Worm (Caenorhabditis elegans) whole organism, L3 larva: ENCODE measurements around the gene ins-17.
A peak's percentile ranks its signal among the peaks of the same experiment; 100 is the strongest.

ENCODE experiments used
- R02D3.7 ChIP-seq: fragments of 150-350 bp; optimal IDR thresholded peaks from 2 replicates; lab custom pipeline; 2014; ENCODE audit warnings: missing biosample characterization, missing genetic modification characterization
- ZK546.5 ChIP-seq: sonication (generic microtip); optimal IDR thresholded peaks from 2 replicates; lab custom pipeline; 2017; ENCODE audit warnings: missing biosample characterization, missing genetic modification characterization
- ama-1 ChIP-seq: fragments of 150-350 bp; optimal IDR thresholded peaks from 2 replicates; lab custom pipeline; 2018
- ceh-16 ChIP-seq: sonication (generic microtip); optimal IDR thresholded peaks from 2 replicates; lab custom pipeline; 2017; ENCODE audit warnings: missing biosample characterization, missing genetic modification characterization
- daf-12 ChIP-seq: fragments of 150-350 bp; optimal IDR thresholded peaks from 2 replicates; lab custom pipeline; 2014; ENCODE audit warnings: missing biosample characterization, missing genetic modification reagents, missing genetic modification characterization
- elt-1 ChIP-seq: fragments of 150-350 bp; optimal IDR thresholded peaks from 2 replicates; lab custom pipeline; 2014; ENCODE audit warnings: missing biosample characterization, missing genetic modification characterization
- elt-2 ChIP-seq: sonication (generic microtip); optimal IDR thresholded peaks from 2 replicates; lab custom pipeline; 2016; ENCODE audit warnings: missing genetic modification reagents, mild to moderate bottlenecking, missing genetic modification characterization, missing compliant biosample characterization
- fkh-2 ChIP-seq: fragments of 150-350 bp; optimal IDR thresholded peaks from 2 replicates; lab custom pipeline; 2014; ENCODE audit warnings: missing biosample characterization, missing genetic modification reagents, missing genetic modification characterization
- fos-1 ChIP-seq: fragments of 150-350 bp; optimal IDR thresholded peaks from 2 replicates; lab custom pipeline; 2014; ENCODE audit warnings: missing biosample characterization, missing genetic modification characterization
- jun-1 ChIP-seq: fragments of 150-350 bp; optimal IDR thresholded peaks from 2 replicates; lab custom pipeline; 2014; ENCODE audit warnings: missing biosample characterization, missing genetic modification reagents, missing genetic modification characterization
- lin-39 ChIP-seq: fragments of 150-350 bp; optimal IDR thresholded peaks from 2 replicates; lab custom pipeline; 2018; ENCODE audit warnings: missing biosample characterization, missing genetic modification reagents, missing genetic modification characterization
- mdl-1 ChIP-seq: fragments of 150-350 bp; optimal IDR thresholded peaks from 2 replicates; lab custom pipeline; 2014; ENCODE audit warnings: missing biosample characterization, missing genetic modification characterization
- mml-1 ChIP-seq: fragments of 150-350 bp; sonication (generic microtip); optimal IDR thresholded peaks from 3 replicates; lab custom pipeline; 2014; ENCODE audit warnings: missing biosample characterization, missing genetic modification characterization
- nfya-1 ChIP-seq: sonication (generic microtip); optimal IDR thresholded peaks from 2 replicates; lab custom pipeline; 2017; ENCODE audit warnings: missing genetic modification characterization, mild to moderate bottlenecking, missing compliant biosample characterization, antibody characterized with exemption, moderate library complexity; ENCODE audit not compliant: insufficient read depth
- nhr-11 ChIP-seq: fragments of 150-350 bp; optimal IDR thresholded peaks from 2 replicates; lab custom pipeline; 2014; ENCODE audit warnings: missing biosample characterization, missing genetic modification characterization
- nhr-23 ChIP-seq: fragments of 150-350 bp; optimal IDR thresholded peaks from 2 replicates; lab custom pipeline; 2014; ENCODE audit warnings: missing biosample characterization, missing genetic modification reagents, missing genetic modification characterization
- nhr-237 ChIP-seq: fragments of 150-350 bp; optimal IDR thresholded peaks from 2 replicates; lab custom pipeline; 2014; ENCODE audit warnings: missing biosample characterization, missing genetic modification characterization
- nhr-25 ChIP-seq: sonication (generic microtip); optimal IDR thresholded peaks from 2 replicates; lab custom pipeline; 2017; ENCODE audit warnings: missing biosample characterization, missing genetic modification characterization
- nhr-28 ChIP-seq: fragments of 150-350 bp; optimal IDR thresholded peaks from 2 replicates; lab custom pipeline; 2014; ENCODE audit warnings: missing biosample characterization, missing genetic modification characterization
- nhr-43 ChIP-seq: sonication (generic microtip); optimal IDR thresholded peaks from 2 replicates; lab custom pipeline; 2016; ENCODE audit warnings: mild to moderate bottlenecking, missing genetic modification characterization, missing compliant biosample characterization; ENCODE audit not compliant: poor library complexity, severe bottlenecking
- nhr-67 ChIP-seq: fragments of 150-350 bp; optimal IDR thresholded peaks from 2 replicates; lab custom pipeline; 2014; ENCODE audit warnings: missing biosample characterization, missing genetic modification characterization
- nhr-77 ChIP-seq: fragments of 150-350 bp; optimal IDR thresholded peaks from 2 replicates; lab custom pipeline; 2014; ENCODE audit warnings: missing biosample characterization, missing genetic modification characterization
- pqm-1 ChIP-seq: fragments of 150-350 bp; optimal IDR thresholded peaks from 2 replicates; lab custom pipeline; 2017; ENCODE audit warnings: missing biosample characterization, missing genetic modification characterization, inconsistent platforms
- skn-1 ChIP-seq: fragments of 150-350 bp; optimal IDR thresholded peaks from 2 replicates; lab custom pipeline; 2014; ENCODE audit warnings: missing biosample characterization, missing genetic modification characterization
- snpc-4 ChIP-seq: fragments of 150-350 bp; optimal IDR thresholded peaks from 2 replicates; lab custom pipeline; 2014; ENCODE audit warnings: missing biosample characterization, missing genetic modification characterization
- unc-39 ChIP-seq: sonication (generic microtip); optimal IDR thresholded peaks from 4 replicates; lab custom pipeline; 2017; ENCODE audit warnings: missing biosample characterization, missing genetic modification characterization
- unc-62 ChIP-seq: fragments of 150-350 bp; sonication (generic microtip); optimal IDR thresholded peaks from 4 replicates; lab custom pipeline; 2014; ENCODE audit warnings: missing biosample characterization, missing genetic modification reagents, missing genetic modification characterization
- zag-1 ChIP-seq: fragments of 150-350 bp; optimal IDR thresholded peaks from 2 replicates; lab custom pipeline; 2014; ENCODE audit warnings: missing biosample characterization, missing genetic modification characterization
- ztf-4 ChIP-seq: fragments of 150-350 bp; optimal IDR thresholded peaks from 2 replicates; lab custom pipeline; 2014; ENCODE audit warnings: missing biosample characterization, missing genetic modification characterization

Gene ins-17

DNA sequence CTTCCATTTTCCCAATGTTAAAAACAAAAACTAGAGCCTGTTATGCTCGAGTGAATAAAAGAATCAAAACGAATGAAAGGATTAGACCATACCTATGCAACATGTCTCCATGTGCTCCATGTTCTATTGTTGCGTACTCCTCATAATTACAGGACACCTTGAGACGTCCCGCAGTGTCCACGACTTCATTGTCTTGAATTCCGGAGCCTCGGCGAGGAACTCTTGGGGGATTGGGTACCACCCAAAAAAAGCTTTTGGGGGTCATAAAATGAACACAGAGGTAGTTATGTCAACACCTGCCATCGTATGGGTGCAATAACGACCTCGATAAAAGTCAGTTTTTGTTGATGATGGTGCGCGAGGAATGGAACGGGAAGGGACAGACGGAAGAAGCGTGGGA lies 22.5 kb downstream of the ins-17 start:
- no peak for TF ChIP-seq fos-1
- TF ChIP-seq, all 47 proteins: peak for 0

DNA sequence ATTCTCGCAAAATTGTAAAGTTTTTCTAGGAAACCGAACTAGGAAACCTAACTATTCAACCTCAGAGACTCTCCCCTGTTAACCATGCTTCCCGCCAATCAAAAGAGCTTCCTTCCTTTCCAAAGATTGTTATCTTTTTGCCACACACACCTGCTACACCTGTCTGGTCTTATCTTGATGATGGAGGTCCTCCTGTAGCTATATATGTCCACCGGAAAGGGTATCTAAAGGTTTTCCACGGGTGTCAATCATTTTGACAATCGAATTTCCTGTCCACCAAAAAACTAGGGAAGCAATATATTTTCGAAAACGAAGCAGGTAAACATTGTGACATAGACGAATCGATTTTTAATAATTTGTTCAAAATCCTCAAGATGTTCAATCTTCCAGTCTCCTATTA lies 23.6 kb downstream of the ins-17 start:
- peak; percentile 10 for TF ChIP-seq unc-62 (GFP tag; lab: Kevin White, UChicago)
- TF ChIP-seq elt-1 (tag; lab: Kevin White, UChicago): peak; percentile 76
- peak; percentile 2 for TF ChIP-seq nhr-25 (tag; lab: Kevin White, UChicago)
- no peak for TF ChIP-seq lin-39 (tag; lab: Kevin White, UChicago)
- TF ChIP-seq nhr-43 (tag; lab: Kevin White, UChicago): no peak

DNA sequence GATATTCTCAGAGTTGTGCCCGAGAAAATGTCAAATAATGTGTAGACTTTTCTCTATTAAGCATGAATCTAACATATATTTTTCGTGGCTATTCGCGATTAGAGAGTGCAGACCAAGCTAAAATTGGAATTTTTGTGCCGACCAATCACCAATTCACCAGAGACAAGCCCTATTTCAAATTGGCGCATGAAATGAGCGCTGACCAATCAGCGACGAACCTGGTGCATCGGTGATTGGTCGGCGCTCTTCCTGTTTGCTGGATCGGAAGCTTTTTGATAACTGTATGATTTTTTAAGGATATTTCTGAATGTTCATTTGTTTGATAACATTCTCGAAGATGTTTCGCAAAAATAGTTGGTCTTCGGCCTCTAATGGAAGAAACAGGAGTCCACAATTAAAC lies 24.1 kb downstream of the ins-17 start:
- no peak for TF ChIP-seq unc-39 (tag; lab: Kevin White, UChicago)
- TF ChIP-seq daf-12 (tag; lab: Kevin White, UChicago): no peak
- peak; percentile 76 for TF ChIP-seq nfya-1 (tag; lab: Kevin White, UChicago)
- TF ChIP-seq nhr-237: no peak
- TF ChIP-seq nhr-67: no peak
- no peak for TF ChIP-seq skn-1 (tag; lab: Kevin White, UChicago)

DNA sequence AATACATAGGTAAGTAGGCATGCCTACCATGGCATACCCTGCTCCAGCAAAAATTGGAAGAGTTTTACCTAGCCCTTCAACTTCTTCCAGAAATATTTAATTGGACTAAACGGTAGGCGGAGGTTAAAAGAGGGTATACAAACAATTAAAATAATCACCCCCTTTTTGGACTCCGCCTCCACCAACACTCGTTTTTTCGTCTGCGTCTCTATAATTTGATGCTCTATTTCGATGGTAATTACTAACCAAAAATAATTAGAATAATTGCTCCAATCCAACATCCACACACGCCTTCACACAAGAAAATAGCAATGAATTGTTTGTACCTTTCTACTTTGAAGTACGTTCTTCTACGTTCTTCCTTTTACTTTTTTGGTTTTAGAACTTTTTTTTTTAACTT lies 24.6 kb downstream of the ins-17 start:
- peak; percentile 16 for TF ChIP-seq nhr-23
- TF ChIP-seq ztf-4 (tag; lab: Kevin White, UChicago): no peak
- TF ChIP-seq nfya-1 (tag; lab: Kevin White, UChicago): peak; percentile 7

DNA sequence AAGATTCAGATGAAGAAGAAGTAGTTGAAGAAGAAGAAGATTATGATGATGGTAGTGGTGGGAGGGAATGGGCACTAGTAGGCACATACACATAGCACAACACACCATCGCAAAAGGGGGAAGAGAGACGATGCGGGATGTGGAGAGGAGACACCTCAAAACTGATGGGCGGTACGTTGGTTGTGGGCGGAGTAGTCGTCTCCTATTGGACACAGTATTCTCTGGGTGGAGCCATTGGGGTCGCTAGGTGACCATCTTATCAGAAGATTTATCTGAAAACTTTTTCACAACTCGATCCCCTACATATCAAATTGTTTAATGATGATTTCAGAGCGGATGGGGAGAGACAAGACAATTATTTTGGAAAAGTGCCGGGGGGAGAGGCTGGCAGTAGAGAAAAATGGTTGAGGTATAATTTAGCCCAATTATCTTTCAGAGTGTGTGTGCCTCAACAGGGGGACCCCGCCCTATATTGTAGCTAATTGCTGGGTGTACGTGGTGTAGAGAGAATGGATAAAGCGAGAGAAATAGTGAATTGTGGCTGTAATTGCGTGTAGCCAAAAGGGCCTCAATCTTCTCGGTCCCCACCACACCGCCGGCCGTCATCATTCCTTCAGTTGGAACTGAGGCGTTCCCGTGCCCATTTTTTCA lies 26.5 kb downstream of the ins-17 start:
- TF ChIP-seq elt-2 (tag; lab: Kevin White, UChicago): no peak
- peak; percentile 9 for TF ChIP-seq nhr-23
- peak; percentile 71 for TF ChIP-seq nfya-1 (tag; lab: Kevin White, UChicago)

DNA sequence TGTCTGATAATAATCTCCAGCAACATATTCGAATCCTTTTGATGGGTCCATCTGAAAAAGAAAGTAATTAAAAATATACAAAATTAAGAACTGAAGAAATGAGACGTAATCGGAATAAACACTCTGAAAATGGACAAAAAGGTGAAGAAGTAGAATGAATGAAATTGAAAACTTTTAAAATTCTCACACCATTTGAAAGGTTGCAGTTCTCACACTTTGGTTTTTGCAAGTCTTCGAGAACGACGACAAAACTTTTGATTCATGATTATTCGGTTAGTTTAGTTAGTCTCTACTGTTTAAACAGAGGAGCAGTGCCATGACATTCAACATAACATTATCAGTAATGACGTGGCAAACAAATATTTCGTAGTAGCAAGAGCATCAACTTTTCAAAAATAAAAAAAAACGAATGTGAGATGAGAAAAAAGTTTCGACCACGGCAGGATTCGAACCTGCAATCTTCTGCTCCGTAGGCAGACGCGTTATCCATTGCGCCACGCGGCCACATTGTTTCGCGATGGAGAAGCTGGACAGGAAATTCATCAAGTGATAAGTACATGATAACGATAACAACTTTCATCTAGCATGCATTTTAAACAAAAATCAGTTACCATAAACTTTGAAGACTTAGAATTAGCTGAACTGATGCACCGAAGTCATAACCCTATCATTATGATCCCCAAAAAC lies 27.3 kb downstream of the ins-17 start, which contains the start of gene ceh-43:
Gene ceh-43 (minus strand): TSS at position 51 of the 687 bp plus-strand sequence.
- TF ChIP-seq ceh-16: no peak
- TF ChIP-seq elt-2 (tag; lab: Kevin White, UChicago): peak; percentile 49
- TF ChIP-seq nhr-23: no peak

DNA sequence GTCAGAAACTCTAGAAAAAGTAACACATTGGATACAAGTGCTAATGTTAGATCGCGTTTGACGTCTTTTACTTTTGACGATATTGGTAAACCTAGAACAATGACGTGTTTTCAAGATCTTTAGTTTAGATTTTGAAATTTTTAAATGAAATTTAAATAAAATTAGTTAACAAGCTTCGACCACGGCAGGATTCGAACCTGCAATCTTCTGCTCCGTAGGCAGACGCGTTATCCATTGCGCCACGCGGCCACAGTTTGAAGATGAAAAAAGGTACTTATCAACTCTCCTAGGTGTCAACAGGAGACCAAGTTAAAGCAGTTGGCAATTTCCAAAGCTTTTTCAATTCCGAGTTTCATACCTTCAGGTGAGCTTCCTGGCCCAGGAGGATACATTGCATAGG lies 28.0 kb downstream of the ins-17 start:
- TF ChIP-seq ZK546.5 (tag; lab: Kevin White, UChicago) (no peak), lin-39 (tag; lab: Kevin White, UChicago) (no peak), nhr-25 (tag; lab: Kevin White, UChicago) (no peak), nhr-28 (tag; lab: Kevin White, UChicago) (no peak), nhr-67 (no peak), nfya-1 (tag; lab: Kevin White, UChicago) (peak; percentile 41), mml-1 (tag; lab: Kevin White, UChicago) (no peak), nhr-11 (tag; lab: Kevin White, UChicago) (no peak)
- TF ChIP-seq, all 47 proteins: peak for 1

DNA sequence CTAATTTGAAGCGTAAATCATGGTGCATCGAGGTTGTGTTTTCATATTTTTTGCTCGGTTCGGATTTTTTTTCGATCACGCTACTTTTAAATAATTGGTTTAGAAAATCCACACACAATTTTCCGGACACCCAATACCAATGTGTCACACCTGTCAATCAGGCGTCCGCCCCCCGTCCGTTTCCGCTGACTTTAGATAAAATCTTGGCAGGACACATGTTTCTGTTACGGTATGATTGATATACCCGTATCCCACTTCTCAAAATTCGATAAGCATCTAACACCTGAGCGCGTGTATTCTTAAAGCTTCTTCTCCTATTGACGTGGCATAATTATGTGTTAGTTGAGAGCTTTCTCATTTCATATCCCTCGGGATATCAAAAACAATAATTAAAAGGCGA lies 29.3 kb downstream of the ins-17 start:
- TF ChIP-seq jun-1 (tag; lab: Kevin White, UChicago) (no peak), R02D3.7 (tag; lab: Kevin White, UChicago) (no peak), nhr-77 (tag; lab: Kevin White, UChicago) (no peak), fkh-2 (tag; lab: Kevin White, UChicago) (no peak), nhr-28 (tag; lab: Kevin White, UChicago) (no peak), daf-12 (tag; lab: Kevin White, UChicago) (no peak), lin-39 (tag; lab: Kevin White, UChicago) (no peak), zag-1 (tag; lab: Kevin White, UChicago) (no peak), pqm-1 (tag; lab: Kevin White, UChicago) (no peak), mdl-1 (no peak), snpc-4 (tag; lab: Kevin White, UChicago) (no peak), ama-1 (lab: Kevin White, UChicago) (no peak), nhr-11 (tag; lab: Kevin White, UChicago) (no peak), elt-2 (tag; lab: Kevin White, UChicago) (no peak)
